Worm (Caenorhabditis elegans): ENCODE measurements around the gene nucb-1.

DNA sequence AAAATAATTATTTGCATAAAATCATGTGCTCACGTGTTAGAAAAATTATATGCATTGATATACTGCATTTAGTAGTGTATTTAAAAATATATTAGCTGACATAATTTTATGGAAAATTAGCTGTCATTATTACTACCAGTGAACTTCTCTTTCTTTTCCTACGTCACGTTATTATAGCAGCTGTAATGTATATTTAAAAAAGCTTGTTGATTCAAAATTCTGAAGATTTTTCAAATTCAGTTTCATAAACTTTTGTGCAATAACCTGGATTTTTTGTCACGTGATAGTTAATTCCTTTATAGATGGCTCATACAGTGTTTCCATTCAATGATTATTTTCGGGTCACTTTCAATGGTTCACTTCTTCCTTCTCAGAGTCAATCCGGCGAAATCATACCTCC lies 15.0 kb downstream of the nucb-1 start, which contains the start of gene F44A6.3:
- TF ChIP-seq fkh-10 (GFP tag; optimal IDR thresholded peaks at IDR 0.05) (no peak), ztf-11 (tag; optimal IDR thresholded peaks at IDR 0.05) (no peak), aly-2 (tag; optimal IDR thresholded peaks at IDR 0.05) (no peak), nhr-237 (tag; optimal IDR thresholded peaks at IDR 0.05) (no peak), elt-3 (tag; optimal IDR thresholded peaks at IDR 0.05) (no peak), ztf-4 (tag; optimal IDR thresholded peaks at IDR 0.05) (no peak), nfya-1 (tag; optimal IDR thresholded peaks at IDR 0.05; ENCODE audit: insufficient read depth) (no peak), lin-15B (tag; optimal IDR thresholded peaks at IDR 0.05) (no peak), zag-1 (tag; optimal IDR thresholded peaks at IDR 0.05) (no peak)
